Worm (Caenorhabditis elegans) whole organism, dauer: ENCODE data around the gene Y43F8C.9.

Source experiments
- unc-62 ChIP-seq: sonication (generic microtip); optimal IDR thresholded peaks from 2 replicates; lab custom pipeline; 2017; ENCODE audit warnings: missing biosample characterization, missing genetic modification reagents, missing genetic modification characterization

Y43F8C.9 gene

ce11 chrV:19629973-19630372 is 15.9 kb upstream of the Y43F8C.9 start:
- no peak for TF ChIP-seq unc-62 (GFP tag; lab: Kevin White, UChicago)

- TF ChIP-seq unc-62 (GFP tag; lab: Kevin White, UChicago) = no peak
Measured at ce11 chrV:19630569-19630968, 15.3 kb upstream of the Y43F8C.9 start.

ce11 chrV:19632546-19632945 is 13.4 kb upstream of the Y43F8C.9 start, which contains the start of gene Y43F8C.5:
Gene Y43F8C.5 (minus strand): TSS chrV:19632646.
- TF ChIP-seq unc-62 (GFP tag; lab: Kevin White, UChicago) = no peak

- no peak for TF ChIP-seq unc-62 (GFP tag; lab: Kevin White, UChicago)
Measured at ce11 chrV:19632948-19633347, 13.0 kb upstream of the Y43F8C.9 start.

ce11 chrV:19634197-19634596 is 11.7 kb upstream of the Y43F8C.9 start:
- TF ChIP-seq unc-62 (GFP tag; lab: Kevin White, UChicago) = no peak

ce11 chrV:19636194-19636584 is 9.7 kb upstream of the Y43F8C.9 start:
- no peak for TF ChIP-seq unc-62 (GFP tag; lab: Kevin White, UChicago)

- no peak for TF ChIP-seq unc-62 (GFP tag; lab: Kevin White, UChicago)
Measured at ce11 chrV:19637890-19638289, 8.0 kb upstream of the Y43F8C.9 start.

ce11 chrV:19640808-19641207 is 5.1 kb upstream of the Y43F8C.9 start, which contains the start of gene Y43F8C.6:
Gene Y43F8C.6 (minus strand): TSS chrV:19640908.
- no peak for TF ChIP-seq unc-62 (GFP tag; lab: Kevin White, UChicago)

- no peak for TF ChIP-seq unc-62 (GFP tag; lab: Kevin White, UChicago)
Measured at ce11 chrV:19643015-19643414, 2.9 kb upstream of the Y43F8C.9 start.

ce11 chrV:19643903-19644302 is 2.0 kb upstream of the Y43F8C.9 start, which contains the start of the genes Y43F8C.7 and mrps-28:
Gene Y43F8C.7 (minus strand): TSS chrV:19644030.
Gene mrps-28 (plus strand): TSS chrV:19644239.
- no peak for TF ChIP-seq unc-62 (GFP tag; lab: Kevin White, UChicago)

- TF ChIP-seq unc-62 (GFP tag; lab: Kevin White, UChicago) = no peak
Measured at ce11 chrV:19655151-19655550, 9.2 kb downstream of the Y43F8C.9 start, which contains the start of gene dmd-3. Gene dmd-3 (minus strand): TSS chrV:19655251.

- TF ChIP-seq unc-62 (GFP tag; lab: Kevin White, UChicago) = no peak
Measured at ce11 chrV:19664574-19664973, 18.7 kb downstream of the Y43F8C.9 start.

- no peak for TF ChIP-seq unc-62 (GFP tag; lab: Kevin White, UChicago)
Measured at ce11 chrV:19666308-19666707, 20.4 kb downstream of the Y43F8C.9 start.

- no peak for TF ChIP-seq unc-62 (GFP tag; lab: Kevin White, UChicago)
Measured at ce11 chrV:19667716-19668115, 21.8 kb downstream of the Y43F8C.9 start.

ce11 chrV:19668213-19668612 is 22.3 kb downstream of the Y43F8C.9 start:
- TF ChIP-seq unc-62 (GFP tag; lab: Kevin White, UChicago) = no peak

ce11 chrV:19669959-19670358 is 24.1 kb downstream of the Y43F8C.9 start, which contains the start of gene Y43F8C.11:
Gene Y43F8C.11 (plus strand): TSS chrV:19670259.
- no peak for TF ChIP-seq unc-62 (GFP tag; lab: Kevin White, UChicago)

- TF ChIP-seq unc-62 (GFP tag; lab: Kevin White, UChicago) = no peak
Measured at ce11 chrV:19670866-19671265, 25.0 kb downstream of the Y43F8C.9 start.

- no peak for TF ChIP-seq unc-62 (GFP tag; lab: Kevin White, UChicago)
Measured at ce11 chrV:19671816-19672215, 25.9 kb downstream of the Y43F8C.9 start.
